Fruit fly (Drosophila melanogaster) whole organism: ENCODE measurements around the gene Sox100B.

ENCODE experiments used
- CG8478 ChIP-seq: fragments of >200 bp; optimal IDR thresholded peaks from 2 replicates; lab custom pipeline; 2018; ENCODE audit warnings: inconsistent platforms
- Dll ChIP-seq: fragments of >200 bp; optimal IDR thresholded peaks from 2 replicates; lab custom pipeline; 2017
- EcR ChIP-seq, 2 experiments: fragments of >200 bp; optimal IDR thresholded peaks; 2 replicates each; lab custom pipeline; 2017; ENCODE audit warnings: missing biosample characterization in 2 of 2, missing genetic modification characterization in 2 of 2, missing genetic modification reagents in 2 of 2
- pan ChIP-seq: fragments of >200 bp; optimal IDR thresholded peaks from 2 replicates; lab custom pipeline; 2017
- psq ChIP-seq: fragments of >200 bp; optimal IDR thresholded peaks from 2 replicates; lab custom pipeline; 2017
- usp ChIP-seq: fragments of >200 bp; optimal IDR thresholded peaks from 2 replicates; lab custom pipeline; 2017; ENCODE audit warnings: missing biosample characterization, missing genetic modification characterization, mixed read lengths

Sox100B gene

DNA sequence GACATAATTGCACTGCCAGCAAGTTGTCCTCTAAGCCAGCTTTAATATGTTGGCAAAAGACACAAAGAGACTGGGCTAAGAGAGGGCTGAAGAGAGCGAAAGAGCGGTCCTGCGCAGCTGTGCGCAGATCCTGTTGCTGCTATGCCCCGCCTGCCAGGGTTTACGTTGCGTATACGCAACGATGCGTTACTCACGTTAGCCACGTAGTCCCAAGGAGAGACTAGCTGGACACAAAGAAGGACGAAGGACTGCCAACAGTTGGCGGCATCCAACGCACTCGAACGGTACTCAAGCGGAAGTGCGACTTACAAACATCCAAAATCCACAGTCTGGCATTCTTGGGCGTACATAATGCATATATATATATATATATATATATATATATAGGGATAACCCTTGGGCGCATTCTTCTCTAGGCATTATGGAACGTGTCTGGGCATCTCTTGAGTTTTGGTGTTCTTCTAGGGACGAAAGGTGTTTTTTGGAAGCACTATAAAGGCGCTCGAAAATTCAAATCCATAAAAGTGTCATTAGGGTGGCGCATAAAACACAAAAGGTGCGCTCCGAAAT is 54.9 kb downstream of the Sox100B start:
- TF ChIP-seq EcR (GFP tag; optimal IDR thresholded peaks at IDR 0.05; lab: Kevin White, UChicago), result no peak
- TF ChIP-seq Dll (lab: Kevin White, UChicago), result no peak
- no peak for TF ChIP-seq usp (GFP tag; lab: Kevin White, UChicago)
- no peak for TF ChIP-seq psq (lab: Kevin White, UChicago)
- TF ChIP-seq CG8478 (lab: Kevin White, UChicago), result no peak
- TF ChIP-seq pan (lab: Kevin White, UChicago), result no peak

- no peak for TF ChIP-seq psq (lab: Kevin White, UChicago)
- no peak for TF ChIP-seq CG8478 (lab: Kevin White, UChicago)
- TF ChIP-seq EcR (GFP tag; optimal IDR thresholded peaks at IDR 0.05; lab: Kevin White, UChicago), result no peak
- TF ChIP-seq usp (GFP tag; lab: Kevin White, UChicago), result no peak
Measured at dm6 chr3R:31123315-31123714, 58.3 kb downstream of the Sox100B start, which contains the start of gene Prosalpha3T. TSS of gene Prosalpha3T (minus strand) at chr3R:31123415.

DNA sequence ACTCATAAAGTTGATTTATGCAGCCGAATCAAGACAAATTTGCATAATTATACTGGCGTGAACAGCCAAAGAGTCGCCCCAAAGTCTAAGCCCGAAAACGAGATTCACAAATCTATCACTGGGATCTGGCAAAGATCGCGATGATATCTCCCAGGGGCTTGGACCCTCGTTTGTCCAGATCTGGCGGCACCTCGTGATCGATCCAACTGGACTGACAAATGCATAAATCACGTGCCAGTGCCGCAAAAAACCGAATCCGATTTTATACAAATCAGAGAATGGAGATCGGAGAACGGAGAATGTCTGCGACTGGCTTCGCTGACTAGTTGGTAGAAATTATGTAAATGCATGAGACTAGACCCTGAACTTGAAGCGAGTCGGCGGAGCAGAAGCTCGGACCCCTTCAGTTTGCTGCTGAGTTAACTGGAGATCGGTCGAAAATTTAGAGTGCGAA is 60.7 kb downstream of the Sox100B start, which contains the start of gene CG15554:
Gene CG15554 (plus strand): TSS at position 404 of the 454 bp plus-strand sequence.
- no peak for TF ChIP-seq Dll (lab: Kevin White, UChicago)
- no peak for TF ChIP-seq EcR (GFP tag; optimal IDR thresholded peaks at IDR 0.05; lab: Kevin White, UChicago)
- TF ChIP-seq psq (lab: Kevin White, UChicago), result no peak
- TF ChIP-seq CG8478 (lab: Kevin White, UChicago), result no peak
- no peak for TF ChIP-seq pan (lab: Kevin White, UChicago)
- no peak for TF ChIP-seq usp (GFP tag; lab: Kevin White, UChicago)

- TF ChIP-seq EcR (GFP tag; optimal IDR thresholded peaks at IDR 0.05; lab: Kevin White, UChicago) (no peak), usp (GFP tag; lab: Kevin White, UChicago) (no peak), Dll (lab: Kevin White, UChicago) (no peak), pan (lab: Kevin White, UChicago) (no peak), psq (lab: Kevin White, UChicago) (no peak), CG8478 (lab: Kevin White, UChicago) (no peak)
Measured at dm6 chr3R:31127357-31127775, 62.3 kb downstream of the Sox100B start.

- no peak for TF ChIP-seq pan (lab: Kevin White, UChicago)
- no peak for TF ChIP-seq EcR (GFP tag; optimal IDR thresholded peaks at IDR 0.05; lab: Kevin White, UChicago)
- no peak for TF ChIP-seq CG8478 (lab: Kevin White, UChicago)
- no peak for TF ChIP-seq psq (lab: Kevin White, UChicago)
- TF ChIP-seq usp (GFP tag; lab: Kevin White, UChicago), result no peak
- no peak for TF ChIP-seq Dll (lab: Kevin White, UChicago)
Measured at dm6 chr3R:31130566-31130965, 65.5 kb downstream of the Sox100B start, which contains the start of gene Ktch. TSS of gene Ktch (minus strand) at chr3R:31130666.
